Worm (Caenorhabditis elegans) whole organism, young adult: ENCODE data around the gene ZK686.3.

Experiments used
- F10E7.11 ChIP-seq: sonication (generic microtip); optimal IDR thresholded peaks from 2 replicates; lab custom pipeline; 2017; ENCODE audit warnings: mild to moderate bottlenecking, missing genetic modification characterization, moderate library complexity, missing compliant biosample characterization
- F49E8.2 ChIP-seq: sonication (generic microtip); optimal IDR thresholded peaks from 3 replicates; lab custom pipeline; 2017; ENCODE audit warnings: missing genetic modification characterization, mild to moderate bottlenecking, missing compliant biosample characterization, antibody characterized with exemption, moderate library complexity; ENCODE audit not compliant: insufficient read depth
- F55B11.4 ChIP-seq: sonication (generic microtip); optimal IDR thresholded peaks from 2 replicates; lab custom pipeline; 2016; ENCODE audit warnings: missing compliant biosample characterization, missing genetic modification characterization, borderline replicate concordance; ENCODE audit not compliant: insufficient read depth
- F57C9.4 ChIP-seq: sonication (generic microtip); optimal IDR thresholded peaks from 2 replicates; lab custom pipeline; 2017; ENCODE audit warnings: mild to moderate bottlenecking, missing genetic modification characterization, missing compliant biosample characterization
- K12H6.12 ChIP-seq: fragments of 200-800 bp; sonication (Bioruptor generic); optimal IDR thresholded peaks from 2 replicates; lab custom pipeline; 2018; ENCODE audit warnings: mild to moderate bottlenecking, missing genetic modification characterization, missing compliant biosample characterization
- T07F8.4 ChIP-seq: sonication (generic microtip); optimal IDR thresholded peaks from 2 replicates; lab custom pipeline; 2016; ENCODE audit warnings: mild to moderate bottlenecking, missing genetic modification characterization, moderate library complexity, missing compliant biosample characterization
- T26A5.8 ChIP-seq: sonication (generic microtip); optimal IDR thresholded peaks from 2 replicates; lab custom pipeline; 2016; ENCODE audit warnings: missing genetic modification characterization, missing compliant biosample characterization
- Y53G8AR.9 ChIP-seq: fragments of 200-800 bp; sonication (Bioruptor generic); conservative IDR thresholded peaks from 2 replicates; pipeline ENCODE4 v1.3.6; 2022; ENCODE audit warnings: missing genetic modification reagents, missing genetic modification characterization, missing compliant biosample characterization
- Y56A3A.18 ChIP-seq: fragments of 200-800 bp; sonication (Bioruptor generic); IDR thresholded peaks from 2 replicates; pipeline ENCODE4 v1.3.6; 2022; ENCODE audit warnings: missing genetic modification reagents, missing genetic modification characterization, missing compliant biosample characterization
- Y67H2A.10 ChIP-seq: fragments of 200-800 bp; sonication (Bioruptor generic); conservative IDR thresholded peaks from 2 replicates; pipeline ENCODE4 v1.3.6; 2022; ENCODE audit warnings: missing genetic modification reagents, missing genetic modification characterization, missing compliant biosample characterization
- akir-1 ChIP-seq: fragments of 200-800 bp; sonication (Bioruptor generic); optimal IDR thresholded peaks from 2 replicates; lab custom pipeline; 2018; ENCODE audit warnings: mild to moderate bottlenecking, missing genetic modification characterization, moderate library complexity, missing compliant biosample characterization
- ama-1 ChIP-seq, 3 experiments: fragments of 150-350 bp in 1 of 3; sonication (generic microtip) in 2 of 3; optimal IDR thresholded peaks; 2 replicates each; lab custom pipeline; 2014 to 2018; ENCODE audit warnings: missing biosample characterization in 2 of 3, missing genetic modification characterization in 2 of 3, missing genetic modification reagents in 2 of 3
- aptf-2 ChIP-seq: fragments of 200-800 bp; sonication (Bioruptor generic); conservative IDR thresholded peaks from 2 replicates; pipeline ENCODE4 v1.3.6; 2022; ENCODE audit warnings: missing genetic modification reagents, missing genetic modification characterization, missing compliant biosample characterization
- attf-3 ChIP-seq: fragments of 200-800 bp; sonication (Bioruptor generic); conservative IDR thresholded peaks from 2 replicates; pipeline ENCODE4 v1.3.6; 2022; ENCODE audit warnings: missing genetic modification reagents, missing genetic modification characterization, missing compliant biosample characterization
- attf-5 ChIP-seq: fragments of 200-800 bp; sonication (Bioruptor generic); optimal IDR thresholded peaks from 2 replicates; lab custom pipeline; 2018; ENCODE audit warnings: mild to moderate bottlenecking, missing genetic modification characterization, missing compliant biosample characterization
- attf-6 ChIP-seq: fragments of 200-800 bp; sonication (Bioruptor generic); IDR thresholded peaks from 2 replicates; pipeline ENCODE4 v1.3.6; 2022; ENCODE audit warnings: missing genetic modification reagents, missing genetic modification characterization, missing compliant biosample characterization
- egl-44 ChIP-seq: fragments of 200-800 bp; sonication (Bioruptor generic); IDR thresholded peaks from 2 replicates; pipeline ENCODE4 v1.3.6; 2022; ENCODE audit warnings: missing genetic modification reagents, missing genetic modification characterization, missing compliant biosample characterization
- him-1 ChIP-seq: sonication (generic microtip); optimal IDR thresholded peaks from 2 replicates; lab custom pipeline; 2016; ENCODE audit warnings: missing genotype, missing genetic modification reagents, missing genetic modification characterization, missing compliant biosample characterization
- hsf-1 ChIP-seq: fragments of 200-800 bp; sonication (Bioruptor generic); IDR thresholded peaks from 2 replicates; pipeline ENCODE4 v1.3.6; 2022; ENCODE audit warnings: missing genetic modification reagents, missing genetic modification characterization, missing compliant biosample characterization
- let-526 ChIP-seq: fragments of 200-800 bp; sonication (Bioruptor generic); IDR thresholded peaks from 2 replicates; pipeline ENCODE4 v1.3.6; 2022; ENCODE audit warnings: missing genetic modification reagents, missing genetic modification characterization, missing compliant biosample characterization
- lin-35 ChIP-seq, 3 experiments: fragments of 150-350 bp in 2 of 3; sonication (generic microtip) in 1 of 3; optimal IDR thresholded peaks; 2 replicates each; lab custom pipeline; 2014 to 2018; ENCODE audit warnings: missing biosample characterization in 3 of 3, missing genetic modification characterization in 3 of 3, missing genetic modification reagents in 3 of 3
- lin-54 ChIP-seq: fragments of 200-800 bp; sonication (Bioruptor generic); optimal IDR thresholded peaks from 2 replicates; lab custom pipeline; 2018; ENCODE audit warnings: mild to moderate bottlenecking, missing genetic modification characterization, missing compliant biosample characterization
- lsy-27 ChIP-seq: sonication (generic microtip); optimal IDR thresholded peaks from 2 replicates; lab custom pipeline; 2017; ENCODE audit warnings: missing genetic modification characterization, mild to moderate bottlenecking, missing compliant biosample characterization, antibody characterized with exemption, missing genotype, borderline replicate concordance; ENCODE audit not compliant: insufficient read depth
- mes-4 ChIP-seq: sonication (generic microtip); optimal IDR thresholded peaks from 2 replicates; lab custom pipeline; 2016; ENCODE audit warnings: missing genotype, missing genetic modification characterization, missing compliant biosample characterization
- nfyb-1 ChIP-seq: fragments of 200-800 bp; sonication (Bioruptor generic); IDR thresholded peaks from 2 replicates; pipeline ENCODE4 v1.3.6; 2022; ENCODE audit warnings: missing genetic modification reagents, missing genetic modification characterization, missing compliant biosample characterization
- nhr-120 ChIP-seq: fragments of 200-800 bp; sonication (Bioruptor generic); IDR thresholded peaks from 2 replicates; pipeline ENCODE4 v1.3.6; 2022; ENCODE audit warnings: missing genetic modification characterization, missing compliant biosample characterization
- pbrm-1 ChIP-seq: fragments of 200-800 bp; sonication (Bioruptor generic); IDR thresholded peaks from 2 replicates; pipeline ENCODE4 v1.3.6; 2022; ENCODE audit warnings: missing genetic modification reagents, missing genetic modification characterization, missing compliant biosample characterization
- rcor-1 ChIP-seq: fragments of 200-800 bp; sonication (Bioruptor generic); IDR thresholded peaks from 2 replicates; pipeline ENCODE4 v1.3.6; 2022; ENCODE audit warnings: missing genetic modification reagents, missing genetic modification characterization, missing compliant biosample characterization
- rpc-1 ChIP-seq, 2 experiments: fragments of 150-350 bp in 1 of 2; sonication (generic microtip) in 1 of 2; optimal IDR thresholded peaks; 2 replicates each; lab custom pipeline; 2014 to 2018; ENCODE audit warnings: missing biosample characterization in 1 of 2, missing genetic modification characterization in 1 of 2, missing genetic modification reagents in 1 of 2, missing genotype in 1 of 2
- tbp1 ChIP-seq: fragments of 200-800 bp; sonication (Bioruptor generic); optimal IDR thresholded peaks from 2 replicates; lab custom pipeline; 2018; ENCODE audit warnings: mild to moderate bottlenecking, missing genetic modification characterization, missing compliant biosample characterization
- tbx-9 ChIP-seq: sonication (generic microtip); optimal IDR thresholded peaks from 2 replicates; lab custom pipeline; 2016; ENCODE audit warnings: borderline replicate concordance, missing genetic modification characterization, inconsistent platforms, missing compliant biosample characterization
- tlf-1 ChIP-seq: fragments of 200-800 bp; sonication (Bioruptor generic); optimal IDR thresholded peaks from 2 replicates; lab custom pipeline; 2018; ENCODE audit warnings: mild to moderate bottlenecking, missing genetic modification characterization, missing compliant biosample characterization
- zfh-2 ChIP-seq: fragments of 200-800 bp; sonication (Bioruptor generic); conservative IDR thresholded peaks from 2 replicates; pipeline ENCODE4 v1.3.6; 2022; ENCODE audit warnings: missing genetic modification reagents, missing genetic modification characterization, missing compliant biosample characterization
- ztf-28 ChIP-seq: fragments of 200-800 bp; sonication (Bioruptor generic); IDR thresholded peaks from 2 replicates; pipeline ENCODE4 v1.3.6; 2022; ENCODE audit warnings: missing genetic modification reagents, missing genetic modification characterization, missing compliant biosample characterization
- ztf-6 ChIP-seq: fragments of 200-800 bp; sonication (Bioruptor generic); IDR thresholded peaks from 2 replicates; pipeline ENCODE4 v1.3.6; 2022; ENCODE audit warnings: missing genetic modification reagents, missing genetic modification characterization, missing compliant biosample characterization

Gene ZK686.3

DNA sequence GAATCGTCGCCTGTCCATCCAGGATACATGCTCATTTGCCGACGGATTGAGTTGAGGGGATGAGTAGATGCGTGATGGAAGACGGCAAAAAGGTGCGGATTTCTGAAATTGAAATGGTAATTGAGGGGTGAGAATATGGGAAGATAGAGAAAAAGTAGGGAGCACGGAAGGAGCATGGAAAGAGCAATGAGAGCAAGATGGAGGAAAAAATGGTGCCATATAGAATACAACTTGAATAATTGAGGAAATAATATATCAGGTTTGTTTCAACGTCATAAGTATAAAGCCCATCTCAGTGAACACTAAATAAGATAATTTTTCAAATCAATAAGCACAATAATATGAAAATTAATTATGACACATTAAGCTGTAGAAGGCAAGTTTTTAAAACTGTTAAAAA lies 14.5 kb upstream of the ZK686.3 start, which contains the start of gene mab-5:
TSS of gene mab-5 (minus strand) at position 101 of the 400 bp plus-strand sequence.
- no peak for TF ChIP-seq rcor-1 (GFP tag; lab: Robert Waterston, UW)
- no peak for TF ChIP-seq lin-35 (GFP tag; optimal IDR thresholded peaks at IDR 0.05; lab: Kevin White, UChicago)
- TF ChIP-seq nhr-120 (GFP tag; lab: Robert Waterston, UW), result no peak
- no peak for TF ChIP-seq F55B11.4 (tag; lab: Kevin White, UChicago)
- no peak for TF ChIP-seq rpc-1 (optimal IDR thresholded peaks at IDR 0.05; lab: Kevin White, UChicago)
- no peak for TF ChIP-seq rpc-1 (tag; optimal IDR thresholded peaks at IDR 0.05; lab: Kevin White, UChicago)
- no peak for TF ChIP-seq hsf-1 (GFP tag; lab: Robert Waterston, UW)
- no peak for TF ChIP-seq F10E7.11 (tag; lab: Kevin White, UChicago)
- no peak for TF ChIP-seq zfh-2 (GFP tag; lab: Robert Waterston, UW)
- no peak for TF ChIP-seq ama-1 (optimal IDR thresholded peaks at IDR 0.05; lab: Kevin White, UChicago)
- TF ChIP-seq ama-1 (GFP tag; optimal IDR thresholded peaks at IDR 0.05; lab: Kevin White, UChicago), result no peak
- no peak for TF ChIP-seq Y53G8AR.9
- TF ChIP-seq F49E8.2 (tag; lab: Kevin White, UChicago), result no peak
- TF ChIP-seq tlf-1 (GFP tag; lab: Kevin White, UChicago), result no peak
- TF ChIP-seq Y56A3A.18 (GFP tag; lab: Robert Waterston, UW), result no peak
- TF ChIP-seq pbrm-1 (GFP tag; lab: Robert Waterston, UW), result no peak
- no peak for TF ChIP-seq lin-54 (GFP tag; lab: Kevin White, UChicago)
- no peak for TF ChIP-seq F57C9.4 (tag; lab: Kevin White, UChicago)
- no peak for TF ChIP-seq tbx-9 (tag; lab: Kevin White, UChicago)
- no peak for TF ChIP-seq attf-3 (GFP tag; lab: Robert Waterston, UW)
- no peak for TF ChIP-seq lsy-27
- TF ChIP-seq tbp1 (GFP tag; lab: Kevin White, UChicago), result no peak

DNA sequence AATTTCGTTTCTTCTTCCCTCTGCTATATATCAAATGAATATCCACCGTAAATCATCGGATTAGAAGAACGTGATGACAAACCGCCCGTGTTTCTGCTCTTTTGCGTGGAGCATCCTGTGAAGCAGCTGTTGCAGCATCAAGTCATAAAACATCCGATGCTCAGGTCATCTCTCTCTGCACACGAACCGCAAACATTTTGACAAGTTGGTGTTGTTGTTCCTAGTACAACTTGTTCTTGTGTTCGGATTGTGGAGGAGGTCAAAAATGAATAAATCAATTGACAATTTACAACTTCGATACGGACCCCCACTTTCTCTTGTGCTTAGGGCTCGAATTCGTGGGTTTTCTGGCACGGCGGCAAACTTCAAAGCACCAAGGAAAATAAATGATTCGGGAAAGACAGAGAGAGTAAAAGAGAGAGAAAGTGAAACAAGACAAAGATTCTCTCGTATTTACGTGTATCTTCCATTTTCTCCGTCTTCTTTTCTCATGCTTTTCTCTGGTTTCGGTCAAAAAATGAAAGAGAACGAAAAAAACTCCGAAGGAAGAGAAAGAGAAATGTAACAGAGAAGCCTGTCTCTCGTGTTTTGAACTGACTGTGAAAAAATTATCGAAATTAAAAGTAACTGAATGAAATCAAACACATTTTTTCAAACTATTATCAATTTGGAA lies 11.8 kb upstream of the ZK686.3 start:
- TF ChIP-seq attf-6 (no peak), aptf-2 (no peak), K12H6.12 (tag; lab: Kevin White, UChicago) (no peak), attf-5 (GFP tag; lab: Kevin White, UChicago) (no peak), let-526 (GFP tag; lab: Robert Waterston, UW) (no peak), nfyb-1 (GFP tag; lab: Robert Waterston, UW) (no peak), ztf-28 (GFP tag; lab: Robert Waterston, UW) (no peak), mes-4 (tag; lab: Kevin White, UChicago) (no peak), T07F8.4 (tag; lab: Kevin White, UChicago) (no peak), lin-35 (GFP tag; optimal IDR thresholded peaks at IDR 0.05; lab: Kevin White, UChicago) (no peak), akir-1 (GFP tag; lab: Kevin White, UChicago) (no peak), F49E8.2 (tag; lab: Kevin White, UChicago) (no peak), Y67H2A.10 (GFP tag; lab: Robert Waterston, UW) (no peak), egl-44 (no peak), ztf-6 (GFP tag; lab: Robert Waterston, UW) (no peak), him-1 (tag; lab: Kevin White, UChicago) (no peak), T26A5.8 (tag; lab: Kevin White, UChicago) (no peak)
